Fruit fly (Drosophila melanogaster): ENCODE data around the gene CG17026.

dm6 chr3L:16015765-16016760 is 40.9 kb downstream of the CG17026 start:
- no peak for TF ChIP-seq Ets98B (GFP tag; IDR thresholded peaks at IDR 0.05)
- peak; percentile 50 for TF ChIP-seq CG8301 (tag; optimal IDR thresholded peaks at IDR 0.05)
- TF ChIP-seq CG15710 (tag; optimal IDR thresholded peaks at IDR 0.05), result peak; percentile 64
- peak; percentile 80 for TF ChIP-seq CG9948 (tag; optimal IDR thresholded peaks at IDR 0.05)
- TF ChIP-seq CG10348 (GFP tag; IDR thresholded peaks at IDR 0.05), result no peak
- TF ChIP-seq rn (GFP tag; IDR thresholded peaks at IDR 0.05), result no peak
- TF ChIP-seq CG8159 (tag; optimal IDR thresholded peaks at IDR 0.05), result peak; percentile 86
- TF ChIP-seq D1 (tag; optimal IDR thresholded peaks at IDR 0.05), result peak; percentile 74
- peak; percentile 68 for TF ChIP-seq CG14655 (GFP tag; optimal IDR thresholded peaks at IDR 0.05)
- no peak for TF ChIP-seq CG13204 (GFP tag; optimal IDR thresholded peaks at IDR 0.05)
- TF ChIP-seq EcR (GFP tag; optimal IDR thresholded peaks at IDR 0.05), result no peak
- TF ChIP-seq Pif1A (GFP tag; optimal IDR thresholded peaks at IDR 0.05), result peak; percentile 3
